Worm (Caenorhabditis elegans) whole organism, L3 larva: ENCODE data around the gene rpc-11.

ENCODE experiments used
- ZK546.5 ChIP-seq: sonication (generic microtip); optimal IDR thresholded peaks from 2 replicates; lab custom pipeline; 2017; ENCODE audit warnings: missing biosample characterization, missing genetic modification characterization
- aly-2 ChIP-seq: fragments of 150-350 bp; optimal IDR thresholded peaks from 2 replicates; lab custom pipeline; 2014; ENCODE audit warnings: missing biosample characterization, missing genetic modification characterization
- ama-1 ChIP-seq: fragments of 150-350 bp; optimal IDR thresholded peaks from 2 replicates; lab custom pipeline; 2018
- ceh-16 ChIP-seq: sonication (generic microtip); optimal IDR thresholded peaks from 2 replicates; lab custom pipeline; 2017; ENCODE audit warnings: missing biosample characterization, missing genetic modification characterization
- ceh-82 ChIP-seq: fragments of 150-350 bp; optimal IDR thresholded peaks from 2 replicates; lab custom pipeline; 2014; ENCODE audit warnings: missing biosample characterization, missing genetic modification characterization
- ceh-9 ChIP-seq: sonication (generic microtip); optimal IDR thresholded peaks from 2 replicates; lab custom pipeline; 2018; ENCODE audit warnings: missing biosample characterization, missing genetic modification characterization
- daf-12 ChIP-seq: fragments of 150-350 bp; optimal IDR thresholded peaks from 2 replicates; lab custom pipeline; 2014; ENCODE audit warnings: missing biosample characterization, missing genetic modification reagents, missing genetic modification characterization
- egl-27 ChIP-seq: sonication (generic microtip); optimal IDR thresholded peaks from 4 replicates; lab custom pipeline; 2017; ENCODE audit warnings: missing biosample characterization, missing genetic modification reagents, missing genetic modification characterization
- egl-5 ChIP-seq: fragments of 150-350 bp; optimal IDR thresholded peaks from 2 replicates; lab custom pipeline; 2017; ENCODE audit warnings: missing biosample characterization, missing genetic modification reagents, missing genetic modification characterization, inconsistent platforms
- elt-1 ChIP-seq: fragments of 150-350 bp; optimal IDR thresholded peaks from 2 replicates; lab custom pipeline; 2014; ENCODE audit warnings: missing biosample characterization, missing genetic modification characterization
- elt-2 ChIP-seq: sonication (generic microtip); optimal IDR thresholded peaks from 2 replicates; lab custom pipeline; 2016; ENCODE audit warnings: missing genetic modification reagents, mild to moderate bottlenecking, missing genetic modification characterization, missing compliant biosample characterization
- elt-3 ChIP-seq, 3 experiments: fragments of 150-350 bp in 1 of 3; sonication (generic microtip) in 2 of 3; optimal IDR thresholded peaks; 2 replicates in 2 of 3; 4 replicates in 1 of 3; lab custom pipeline; 2014 to 2017; ENCODE audit warnings: missing biosample characterization in 3 of 3, missing genetic modification characterization in 3 of 3
- eor-1 ChIP-seq, 2 experiments: fragments of 150-350 bp; optimal IDR thresholded peaks; 2 replicates each; lab custom pipeline; 2014 to 2018; ENCODE audit warnings: missing biosample characterization in 2 of 2, missing genetic modification characterization in 2 of 2
- fkh-10 ChIP-seq: sonication (generic microtip); optimal IDR thresholded peaks from 2 replicates; lab custom pipeline; 2017; ENCODE audit warnings: missing biosample characterization, missing genetic modification reagents, missing genetic modification characterization
- hmg-11 ChIP-seq: sonication (generic microtip); optimal IDR thresholded peaks from 2 replicates; lab custom pipeline; 2016; ENCODE audit warnings: missing genetic modification characterization, missing compliant biosample characterization
- jun-1 ChIP-seq: fragments of 150-350 bp; optimal IDR thresholded peaks from 2 replicates; lab custom pipeline; 2014; ENCODE audit warnings: missing biosample characterization, missing genetic modification reagents, missing genetic modification characterization
- lin-15B ChIP-seq: fragments of 150-350 bp; optimal IDR thresholded peaks from 2 replicates; lab custom pipeline; 2014; ENCODE audit warnings: missing biosample characterization, missing genetic modification characterization
- lin-39 ChIP-seq: fragments of 150-350 bp; optimal IDR thresholded peaks from 2 replicates; lab custom pipeline; 2018; ENCODE audit warnings: missing biosample characterization, missing genetic modification reagents, missing genetic modification characterization
- lsy-12 ChIP-seq: sonication (generic microtip); optimal IDR thresholded peaks from 2 replicates; lab custom pipeline; 2016; ENCODE audit warnings: mild to moderate bottlenecking, missing genetic modification characterization, missing compliant biosample characterization
- mdl-1 ChIP-seq: fragments of 150-350 bp; optimal IDR thresholded peaks from 2 replicates; lab custom pipeline; 2014; ENCODE audit warnings: missing biosample characterization, missing genetic modification characterization
- mml-1 ChIP-seq: fragments of 150-350 bp; sonication (generic microtip); optimal IDR thresholded peaks from 3 replicates; lab custom pipeline; 2014; ENCODE audit warnings: missing biosample characterization, missing genetic modification characterization
- nhr-11 ChIP-seq: fragments of 150-350 bp; optimal IDR thresholded peaks from 2 replicates; lab custom pipeline; 2014; ENCODE audit warnings: missing biosample characterization, missing genetic modification characterization
- nhr-12 ChIP-seq: fragments of 150-350 bp; optimal IDR thresholded peaks from 2 replicates; lab custom pipeline; 2014; ENCODE audit warnings: missing biosample characterization, missing genetic modification characterization
- nhr-23 ChIP-seq: fragments of 150-350 bp; optimal IDR thresholded peaks from 2 replicates; lab custom pipeline; 2014; ENCODE audit warnings: missing biosample characterization, missing genetic modification reagents, missing genetic modification characterization
- nhr-237 ChIP-seq: fragments of 150-350 bp; optimal IDR thresholded peaks from 2 replicates; lab custom pipeline; 2014; ENCODE audit warnings: missing biosample characterization, missing genetic modification characterization
- nhr-25 ChIP-seq: sonication (generic microtip); optimal IDR thresholded peaks from 2 replicates; lab custom pipeline; 2017; ENCODE audit warnings: missing biosample characterization, missing genetic modification characterization
- nhr-28 ChIP-seq: fragments of 150-350 bp; optimal IDR thresholded peaks from 2 replicates; lab custom pipeline; 2014; ENCODE audit warnings: missing biosample characterization, missing genetic modification characterization
- nhr-43 ChIP-seq: sonication (generic microtip); optimal IDR thresholded peaks from 2 replicates; lab custom pipeline; 2016; ENCODE audit warnings: mild to moderate bottlenecking, missing genetic modification characterization, missing compliant biosample characterization; ENCODE audit not compliant: poor library complexity, severe bottlenecking
- nhr-67 ChIP-seq: fragments of 150-350 bp; optimal IDR thresholded peaks from 2 replicates; lab custom pipeline; 2014; ENCODE audit warnings: missing biosample characterization, missing genetic modification characterization
- nhr-76 ChIP-seq: fragments of 150-350 bp; sonication (generic microtip); optimal IDR thresholded peaks from 5 replicates; lab custom pipeline; 2014; ENCODE audit warnings: missing biosample characterization, missing genetic modification characterization
- nhr-77 ChIP-seq: fragments of 150-350 bp; optimal IDR thresholded peaks from 2 replicates; lab custom pipeline; 2014; ENCODE audit warnings: missing biosample characterization, missing genetic modification characterization
- pha-4 ChIP-seq: fragments of 150-350 bp; optimal IDR thresholded peaks from 2 replicates; lab custom pipeline; 2014; ENCODE audit warnings: missing biosample characterization, missing genetic modification reagents, missing genetic modification characterization
- pqm-1 ChIP-seq: fragments of 150-350 bp; optimal IDR thresholded peaks from 2 replicates; lab custom pipeline; 2017; ENCODE audit warnings: missing biosample characterization, missing genetic modification characterization, inconsistent platforms
- sea-2 ChIP-seq: fragments of 150-350 bp; sonication (generic microtip); optimal IDR thresholded peaks from 4 replicates; lab custom pipeline; 2014; ENCODE audit warnings: missing biosample characterization, missing genetic modification reagents, missing genetic modification characterization
- skn-1 ChIP-seq: fragments of 150-350 bp; optimal IDR thresholded peaks from 2 replicates; lab custom pipeline; 2014; ENCODE audit warnings: missing biosample characterization, missing genetic modification characterization
- snpc-4 ChIP-seq: fragments of 150-350 bp; optimal IDR thresholded peaks from 2 replicates; lab custom pipeline; 2014; ENCODE audit warnings: missing biosample characterization, missing genetic modification characterization
- tbx-2 ChIP-seq: sonication (generic microtip); optimal IDR thresholded peaks from 2 replicates; lab custom pipeline; 2016; ENCODE audit warnings: mild to moderate bottlenecking, missing genetic modification characterization, missing compliant biosample characterization
- unc-62 ChIP-seq: fragments of 150-350 bp; sonication (generic microtip); optimal IDR thresholded peaks from 4 replicates; lab custom pipeline; 2014; ENCODE audit warnings: missing biosample characterization, missing genetic modification reagents, missing genetic modification characterization
- zag-1 ChIP-seq: fragments of 150-350 bp; optimal IDR thresholded peaks from 2 replicates; lab custom pipeline; 2014; ENCODE audit warnings: missing biosample characterization, missing genetic modification characterization
- ztf-11 ChIP-seq: fragments of 150-350 bp; optimal IDR thresholded peaks from 2 replicates; lab custom pipeline; 2014; ENCODE audit warnings: missing biosample characterization, missing genetic modification characterization
- ztf-4 ChIP-seq: fragments of 150-350 bp; optimal IDR thresholded peaks from 2 replicates; lab custom pipeline; 2014; ENCODE audit warnings: missing biosample characterization, missing genetic modification characterization

Gene rpc-11

DNA sequence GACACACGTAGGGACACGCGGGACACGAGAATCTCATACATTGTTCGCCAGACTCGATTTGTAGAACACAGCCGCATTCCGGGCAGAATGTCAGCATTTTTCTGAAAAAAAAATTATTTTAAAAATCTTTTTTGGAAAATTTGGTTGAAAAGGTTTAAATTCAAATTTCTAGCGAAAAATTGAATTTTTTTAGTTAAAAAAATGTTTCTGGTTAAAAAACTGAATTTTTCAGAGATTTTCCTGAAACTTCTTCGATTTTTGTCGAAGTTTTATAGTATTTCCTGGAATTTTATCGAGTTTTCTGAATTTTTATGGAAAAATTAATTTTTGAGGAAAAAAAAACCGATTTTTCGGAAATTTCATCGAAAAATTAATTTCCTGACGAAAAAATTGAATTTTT is at the start of gene rpc-11:
rpc-11 (minus strand) TSS at position 101 of the 400 bp plus-strand sequence.
- TF ChIP-seq daf-12 (tag; lab: Kevin White, UChicago), result no peak
- TF ChIP-seq eor-1 (tag; optimal IDR thresholded peaks at IDR 0.05; lab: Kevin White, UChicago), result no peak
- TF ChIP-seq elt-2 (tag; lab: Kevin White, UChicago), result no peak

DNA sequence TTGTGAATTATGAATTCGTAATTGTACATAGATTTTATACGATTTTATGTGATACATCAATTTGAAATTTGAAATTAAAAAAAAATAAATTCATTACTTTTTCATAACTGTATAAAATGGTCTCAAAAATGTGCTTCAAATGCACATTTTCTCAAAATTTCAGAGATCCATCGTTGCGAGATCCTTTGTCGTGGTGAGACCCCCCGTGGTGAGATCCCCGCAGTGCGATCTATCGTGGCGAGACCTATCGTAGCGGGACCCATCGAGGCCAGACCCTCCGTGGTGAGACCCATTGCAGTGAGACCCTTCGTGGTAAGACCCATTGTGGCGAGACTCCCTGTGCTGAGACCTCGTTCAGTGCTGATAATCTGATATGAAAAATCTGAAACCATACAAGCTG is 49.6 kb upstream of the rpc-11 start:
- peak; percentile 20 for TF ChIP-seq nhr-43 (tag; lab: Kevin White, UChicago)
- TF ChIP-seq tbx-2 (tag; lab: Kevin White, UChicago), result no peak
- no peak for TF ChIP-seq snpc-4

DNA sequence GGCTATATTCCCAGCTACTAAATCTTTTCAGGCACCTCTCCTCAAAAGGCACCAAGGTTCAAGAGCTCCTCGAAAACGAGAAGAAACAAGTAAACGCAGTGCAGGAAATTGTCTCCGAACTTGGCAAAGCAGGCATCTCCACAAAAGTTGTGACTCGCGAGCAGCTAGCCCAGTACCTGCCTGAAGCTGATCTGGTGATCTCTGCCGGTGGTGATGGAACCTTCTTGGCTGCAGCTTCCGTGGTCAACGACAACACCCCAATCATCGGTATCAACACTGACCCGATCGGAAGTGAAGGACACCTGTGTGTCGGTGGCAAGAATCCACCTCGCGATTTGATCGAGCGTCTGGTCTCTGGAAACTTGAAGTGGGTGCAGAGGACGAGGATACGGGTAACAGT is 48.4 kb upstream of the rpc-11 start:
- no peak for TF ChIP-seq lsy-12
- peak; percentile 10 for TF ChIP-seq nhr-43 (tag; lab: Kevin White, UChicago)

DNA sequence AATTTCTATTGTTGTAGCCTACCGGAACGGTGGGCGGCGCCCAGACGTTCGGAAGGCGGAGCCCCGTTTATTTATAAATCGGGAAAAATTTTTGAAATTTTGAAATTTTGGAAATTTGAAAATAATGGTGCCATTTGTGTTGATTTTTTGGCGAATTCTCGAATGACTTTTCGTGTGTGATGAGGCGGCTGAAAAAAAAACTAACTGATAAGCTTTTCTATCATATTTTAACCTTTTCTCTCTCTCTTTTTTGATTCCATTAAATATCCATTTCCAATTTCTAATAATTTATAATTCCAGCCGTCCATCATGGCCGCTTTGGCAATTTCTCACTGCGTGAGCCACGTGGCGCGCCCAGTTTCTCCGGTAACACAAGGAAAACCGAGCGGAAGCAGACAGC is 46.9 kb upstream of the rpc-11 start, which contains the start of gene nadk-1:
nadk-1 (plus strand) TSS at position 301 of the 400 bp plus-strand sequence.
- no peak for TF ChIP-seq tbx-2 (tag; lab: Kevin White, UChicago)
- TF ChIP-seq ama-1, result no peak
- no peak for TF ChIP-seq elt-2 (tag; lab: Kevin White, UChicago)
- TF ChIP-seq mml-1, result no peak
- TF ChIP-seq ceh-16 (tag; lab: Kevin White, UChicago), result no peak
- no peak for TF ChIP-seq elt-1 (tag; lab: Kevin White, UChicago)
- TF ChIP-seq eor-1 (tag; optimal IDR thresholded peaks at IDR 0.05; lab: Kevin White, UChicago), result no peak
- no peak for TF ChIP-seq nhr-77 (tag; lab: Kevin White, UChicago)
- TF ChIP-seq daf-12 (tag; lab: Kevin White, UChicago), result no peak
- TF ChIP-seq nhr-11, result no peak
- TF ChIP-seq, all 47 proteins: peak for 0

DNA sequence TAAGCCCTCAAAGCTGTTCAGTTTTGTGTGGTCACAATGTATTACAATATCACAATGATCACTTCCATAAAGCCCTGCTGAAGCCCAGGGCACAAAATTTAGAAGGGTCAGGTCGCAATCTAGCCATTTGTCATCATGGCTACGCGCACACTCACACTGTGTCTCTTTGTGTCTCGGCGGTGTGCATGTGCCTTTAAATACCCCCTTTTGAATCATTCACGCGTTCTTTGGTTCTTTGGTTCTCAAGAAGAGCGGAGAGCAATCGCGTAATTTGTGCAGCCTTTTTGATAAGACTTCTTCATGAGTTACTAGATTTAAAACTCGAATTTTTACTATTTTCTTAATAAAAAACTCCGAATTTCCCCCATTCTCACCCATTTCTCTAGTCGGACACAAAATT is 45.2 kb upstream of the rpc-11 start:
- TF ChIP-seq elt-2 (tag; lab: Kevin White, UChicago) (peak; percentile 77), pha-4 (tag; lab: Kevin White, UChicago) (peak; percentile 41), lin-39 (peak; percentile 54), ama-1 (peak; percentile 5), pqm-1 (peak; percentile 60), jun-1 (tag; lab: Kevin White, UChicago) (peak; percentile 5), hmg-11 (tag; lab: Kevin White, UChicago) (no peak), egl-27 (tag; lab: Kevin White, UChicago) (no peak), skn-1 (tag; lab: Kevin White, UChicago) (peak; percentile 68)
- TF ChIP-seq, all 47 proteins: peak for 7

DNA sequence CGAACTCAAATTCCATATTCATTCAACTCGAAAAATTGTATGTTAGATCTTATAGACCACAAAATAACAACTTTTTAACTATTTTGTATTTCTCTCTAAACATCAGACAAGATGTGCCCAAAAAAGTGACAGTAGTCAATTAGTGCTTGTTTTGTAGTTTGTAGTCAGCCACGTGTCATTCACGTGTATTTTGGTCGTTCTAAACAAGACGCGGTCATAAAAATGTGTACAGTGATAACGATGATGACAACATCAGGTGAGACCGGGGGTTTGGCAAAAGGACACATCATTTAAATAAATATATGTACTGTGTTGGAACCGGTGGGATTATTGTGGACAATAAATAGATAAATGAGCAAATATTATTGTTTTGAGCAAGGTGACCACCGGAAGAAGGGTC is 44.4 kb upstream of the rpc-11 start:
- TF ChIP-seq nhr-237 (no peak), zag-1 (tag; lab: Kevin White, UChicago) (no peak), jun-1 (tag; lab: Kevin White, UChicago) (peak; percentile 74), lsy-12 (peak; percentile 31), lin-15B (tag; lab: Kevin White, UChicago) (no peak), egl-5 (tag; lab: Kevin White, UChicago) (no peak), tbx-2 (tag; lab: Kevin White, UChicago) (no peak), nhr-23 (tag; lab: Kevin White, UChicago) (peak; percentile 49), nhr-11 (no peak), ztf-4 (tag; lab: Kevin White, UChicago) (no peak), nhr-12 (tag; lab: Kevin White, UChicago) (no peak), nhr-67 (tag; lab: Kevin White, UChicago) (no peak), ceh-16 (tag; lab: Kevin White, UChicago) (no peak), elt-2 (tag; lab: Kevin White, UChicago) (peak; percentile 84), pha-4 (tag; lab: Kevin White, UChicago) (peak; percentile 72), sea-2 (no peak), mdl-1 (tag; lab: Kevin White, UChicago) (peak; percentile 27), hmg-11 (tag; lab: Kevin White, UChicago) (no peak), ZK546.5 (tag; lab: Kevin White, UChicago) (no peak), aly-2 (tag; lab: Kevin White, UChicago) (no peak), elt-3 (tag; optimal IDR thresholded peaks at IDR 0.05; lab: Kevin White, UChicago) (peak in 1 of 3 experiments; percentile 33), ama-1 (peak; percentile 18), elt-1 (tag; lab: Kevin White, UChicago) (no peak), fkh-10 (GFP tag; lab: Kevin White, UChicago) (no peak), ceh-9 (tag; lab: Kevin White, UChicago) (no peak), nhr-43 (tag; lab: Kevin White, UChicago) (peak; percentile 48), lin-39 (no peak), nhr-76 (tag; lab: Kevin White, UChicago) (no peak), nhr-25 (tag; lab: Kevin White, UChicago) (peak; percentile 73), egl-27 (tag; lab: Kevin White, UChicago) (no peak), ceh-82 (no peak), daf-12 (tag; lab: Kevin White, UChicago) (no peak), ztf-11 (tag; lab: Kevin White, UChicago) (no peak), pqm-1 (peak; percentile 89), unc-62 (no peak), nhr-28 (tag; lab: Kevin White, UChicago) (no peak), nhr-77 (tag; lab: Kevin White, UChicago) (no peak)
